Fruit fly (Drosophila melanogaster) whole organism, adult: ENCODE measurements around the gene SdicC.
"Not testable (repeated sequence)": the region's sequence is repeated elsewhere in the genome, so short reads cannot be mapped to it uniquely, and the experiment has no call there.

ENCODE experiments used
- CG14711 ChIP-seq: fragments of 200-800 bp; sonication (Bioruptor generic); optimal IDR thresholded peaks from 2 replicates; lab custom pipeline; 2018; ENCODE audit warnings: missing biosample characterization, mild to moderate bottlenecking, missing genetic modification characterization, moderate library complexity
- CG1620 ChIP-seq: fragments of 200-800 bp; sonication (Bioruptor generic); optimal IDR thresholded peaks from 2 replicates; lab custom pipeline; 2016; ENCODE audit warnings: missing biosample characterization, missing genetic modification characterization
- CG5204 ChIP-seq: fragments of 200-800 bp; sonication (Bioruptor generic); optimal IDR thresholded peaks from 2 replicates; lab custom pipeline; 2016; ENCODE audit warnings: missing biosample characterization, missing genetic modification characterization
- CG7101 ChIP-seq: fragments of 200-800 bp; sonication (Bioruptor generic); optimal IDR thresholded peaks from 2 replicates; lab custom pipeline; 2018; ENCODE audit warnings: missing biosample characterization, mild to moderate bottlenecking, missing genetic modification characterization, moderate library complexity
- Hr96 ChIP-seq: fragments of 200-800 bp; sonication (Bioruptor generic); optimal IDR thresholded peaks from 2 replicates; lab custom pipeline; 2016; ENCODE audit warnings: missing biosample characterization, missing genetic modification characterization
- Mnt ChIP-seq: fragments of 200-800 bp; sonication (Bioruptor generic); optimal IDR thresholded peaks from 2 replicates; lab custom pipeline; 2016; ENCODE audit warnings: missing biosample characterization, mild to moderate bottlenecking, missing genetic modification characterization
- bab1 ChIP-seq: fragments of 200-800 bp; sonication (Bioruptor generic); optimal IDR thresholded peaks from 3 replicates; lab custom pipeline; 2019; ENCODE audit warnings: missing biosample characterization, mild to moderate bottlenecking, missing genetic modification characterization, moderate library complexity
- cnc ChIP-seq, 2 experiments: fragments of >200 bp; optimal IDR thresholded peaks; 2 replicates each; lab custom pipeline; 2017
- kay ChIP-seq: fragments of 200-800 bp; sonication (Bioruptor generic); peaks from one replicate; lab custom pipeline; 2016; ENCODE audit warnings: missing biosample characterization, missing genetic modification characterization, borderline replicate concordance
- ovo ChIP-seq: fragments of 200-800 bp; sonication (Bioruptor generic); optimal IDR thresholded peaks from 2 replicates; lab custom pipeline; 2016; ENCODE audit warnings: missing biosample characterization, missing genetic modification characterization
- pad ChIP-seq: fragments of 200-800 bp; sonication (Bioruptor generic); optimal IDR thresholded peaks from 3 replicates; lab custom pipeline; 2017; ENCODE audit warnings: missing biosample characterization, missing genetic modification characterization, mild to moderate bottlenecking, moderate library complexity, missing genetic modification reagents
- tj ChIP-seq: fragments of 200-800 bp; sonication (Bioruptor generic); optimal IDR thresholded peaks from 3 replicates; lab custom pipeline; 2017; ENCODE audit warnings: missing biosample characterization, mild to moderate bottlenecking, missing genetic modification characterization, moderate library complexity
- toe ChIP-seq: fragments of 200-800 bp; sonication (Bioruptor generic); optimal IDR thresholded peaks from 2 replicates; lab custom pipeline; 2016; ENCODE audit warnings: missing biosample characterization, missing genetic modification characterization

- TF ChIP-seq bab1; tj (GFP tag; lab: Kevin White, UChicago); pad (GFP tag; lab: Kevin White, UChicago); CG7101; CG1620 (GFP tag; lab: Kevin White, UChicago); Hr96; CG14711; cnc (optimal IDR thresholded peaks at IDR 0.05; lab: Kevin White, UChicago); toe (GFP tag; lab: Kevin White, UChicago); ovo (GFP tag; lab: Kevin White, UChicago); kay (GFP tag; lab: Kevin White, UChicago); Mnt (GFP tag; lab: Kevin White, UChicago); CG5204 (GFP tag; lab: Kevin White, UChicago): not testable (repeated sequence)
Observed at dm6 chrX:20224920-20225319, 7.9 kb upstream of the SdicC start, which contains the start of gene Sdic4.
